Fruit fly (Drosophila melanogaster): ENCODE measurements around the gene CG3556.

The CG3556 gene

DNA sequence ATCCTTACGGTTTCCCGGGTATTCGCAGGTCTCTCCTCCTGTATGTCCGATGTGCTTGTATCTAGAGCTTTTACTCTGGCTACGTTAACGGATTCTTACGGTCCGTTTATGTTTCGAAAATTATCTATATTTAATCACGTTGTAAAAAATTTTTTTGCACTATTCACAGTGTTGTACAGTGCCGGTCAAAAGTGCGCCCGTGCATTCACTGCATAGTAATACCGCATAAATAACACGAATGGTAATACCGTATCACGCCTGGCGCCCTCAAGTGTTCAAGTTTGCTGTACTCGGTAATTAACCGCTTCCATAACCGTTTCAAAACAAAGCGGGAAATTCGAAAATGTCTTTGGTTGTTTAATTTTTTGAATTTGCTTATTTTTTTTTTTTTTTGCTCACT is 24.0 kb downstream of the CG3556 start, which contains the start of gene CG11444:
Gene CG11444 (minus strand): TSS at position 400 of the 400 bp plus-strand sequence.
- TF ChIP-seq CG8478 (optimal IDR thresholded peaks at IDR 0.05) (no peak), CTCF (optimal IDR thresholded peaks at IDR 0.05) (peak; percentile 95 to 97)

DNA sequence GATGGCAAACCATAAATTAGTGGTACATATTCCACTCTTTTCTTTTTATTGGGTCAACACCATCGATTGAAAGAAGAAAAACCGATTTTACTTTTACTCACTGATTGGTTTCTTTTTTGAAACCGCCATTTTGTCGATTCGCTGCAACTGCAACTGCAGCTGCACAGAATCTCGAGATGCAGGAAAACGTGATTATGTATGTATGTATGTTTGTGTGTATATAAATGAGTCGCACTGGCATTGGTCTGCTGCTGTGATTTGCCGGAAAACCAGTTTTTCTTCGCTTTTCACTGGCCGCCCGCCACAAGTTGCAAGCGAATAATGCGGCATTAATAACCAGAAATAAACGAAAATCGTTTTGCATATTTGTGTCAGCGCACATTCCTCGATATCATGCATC is 24.7 kb downstream of the CG3556 start:
- TF ChIP-seq CTCF (optimal IDR thresholded peaks at IDR 0.05), result no peak
- TF ChIP-seq CG8478 (optimal IDR thresholded peaks at IDR 0.05), result no peak

DNA sequence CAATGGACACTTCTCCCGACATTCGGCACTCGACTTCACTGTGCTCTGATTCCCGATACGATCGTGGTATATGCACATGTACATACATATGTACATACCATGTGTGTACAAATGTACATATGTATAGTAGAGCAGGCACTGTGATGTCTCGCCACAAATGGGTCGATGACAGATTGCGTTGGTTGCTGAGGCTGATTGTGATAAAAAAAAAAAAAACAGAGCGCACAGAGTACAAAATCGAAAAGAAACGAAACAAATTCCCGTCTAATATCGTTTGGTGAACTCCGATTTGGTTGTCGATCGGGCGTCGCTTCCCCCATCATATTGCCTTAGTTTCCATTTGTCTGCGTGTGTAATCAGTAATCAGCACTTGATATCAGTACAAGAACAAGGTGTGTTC is 25.8 kb downstream of the CG3556 start:
- TF ChIP-seq CG8478 (optimal IDR thresholded peaks at IDR 0.05), result no peak
- TF ChIP-seq CTCF (optimal IDR thresholded peaks at IDR 0.05), result no peak

DNA sequence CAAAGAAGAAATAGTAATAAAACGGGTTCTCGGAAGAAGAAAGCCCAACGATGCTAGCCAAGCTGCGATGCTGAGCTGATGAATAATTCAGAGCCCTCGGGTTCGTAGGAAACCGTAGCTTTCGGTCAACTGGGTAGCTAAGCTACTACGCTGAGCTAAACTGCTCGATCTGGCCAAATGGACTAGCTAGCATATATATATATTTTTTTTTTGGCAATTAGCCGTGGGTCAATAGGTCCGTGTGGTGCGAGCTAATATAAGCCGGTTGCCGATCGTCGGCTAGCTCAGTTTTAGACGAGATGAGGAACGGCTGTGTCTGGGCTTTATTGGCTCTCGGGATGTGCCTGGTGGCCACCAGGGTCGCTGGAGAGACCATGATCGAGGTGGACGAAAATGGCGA is 27.7 kb downstream of the CG3556 start, which contains the start of gene CG3546:
Gene CG3546 (plus strand): TSS at position 301 of the 400 bp plus-strand sequence.
- TF ChIP-seq CTCF (optimal IDR thresholded peaks at IDR 0.05) (no peak), CG8478 (optimal IDR thresholded peaks at IDR 0.05) (no peak)

DNA sequence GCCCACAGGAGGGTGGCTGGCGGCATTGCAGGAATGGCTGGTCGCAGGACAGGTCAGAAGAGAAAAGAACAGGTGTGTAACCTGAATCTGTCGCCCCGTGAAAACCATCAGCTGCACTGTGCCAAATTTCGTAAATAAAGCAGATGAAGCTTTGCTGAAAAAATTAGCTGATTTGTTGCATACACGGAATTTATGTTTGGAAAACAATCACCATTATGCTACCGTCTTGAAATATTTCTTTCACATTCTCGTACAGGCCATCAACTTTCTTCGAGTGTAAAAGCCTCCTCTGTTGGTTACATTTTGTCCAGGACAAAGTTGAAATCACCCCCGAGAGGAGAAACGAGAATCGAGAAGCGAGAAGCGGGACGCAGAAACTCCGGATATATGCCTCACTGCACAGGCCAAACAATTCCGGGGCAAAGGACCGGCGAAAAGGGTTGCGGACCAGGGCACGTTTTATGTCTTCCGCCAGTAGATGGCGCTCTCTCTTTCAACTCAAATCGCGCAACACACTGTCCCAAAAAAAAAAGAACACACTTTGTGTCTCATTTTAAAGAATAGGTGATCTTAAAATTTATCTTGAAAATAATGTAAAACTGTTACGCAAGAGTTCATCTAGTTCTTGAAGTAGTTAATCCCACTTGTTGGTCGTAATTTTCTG is 30.3 kb downstream of the CG3556 start:
- TF ChIP-seq CTCF (optimal IDR thresholded peaks at IDR 0.05) (peak; percentile 79), CG8478 (optimal IDR thresholded peaks at IDR 0.05) (no peak)

DNA sequence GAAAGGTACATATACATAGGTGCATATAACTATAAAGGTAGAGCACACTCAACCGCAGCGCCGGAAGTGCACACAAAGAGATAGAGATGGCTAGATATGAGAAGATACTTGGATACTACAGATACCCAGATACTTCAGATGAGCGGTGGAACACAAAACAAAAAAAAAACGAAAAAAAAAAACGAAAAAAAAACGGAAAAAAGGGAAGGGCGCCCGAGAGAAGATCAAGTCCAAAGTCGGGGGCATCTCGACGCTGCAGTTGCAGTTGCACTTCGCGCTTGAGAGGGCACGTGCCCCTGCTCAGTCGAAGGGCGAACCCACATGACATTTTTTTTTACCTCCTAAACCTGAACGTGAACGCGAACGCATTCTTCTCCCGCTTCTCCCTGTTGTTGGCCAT is 33.9 kb downstream of the CG3556 start:
- TF ChIP-seq CG8478 (optimal IDR thresholded peaks at IDR 0.05), result no peak
- no peak for TF ChIP-seq CTCF (optimal IDR thresholded peaks at IDR 0.05)

DNA sequence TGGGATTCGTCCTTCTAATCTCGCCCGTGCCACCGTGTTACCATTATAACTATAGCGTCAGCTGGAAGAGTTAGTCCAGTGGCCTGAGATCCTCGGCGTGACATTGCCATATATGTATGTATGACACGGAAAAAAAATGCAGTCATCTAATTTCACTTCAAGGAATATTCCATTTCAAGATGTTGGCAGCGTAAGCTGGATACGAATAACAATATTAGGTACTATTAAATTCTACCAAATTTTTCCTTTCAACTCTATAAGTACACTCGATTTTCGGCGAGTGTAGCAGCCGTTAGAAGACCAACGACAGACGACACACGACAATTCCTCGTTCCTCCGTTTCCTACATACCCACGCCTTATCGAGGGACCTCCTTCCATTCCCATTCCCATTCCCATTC is 34.9 kb downstream of the CG3556 start:
- TF ChIP-seq CG8478 (optimal IDR thresholded peaks at IDR 0.05), result no peak
- TF ChIP-seq CTCF (optimal IDR thresholded peaks at IDR 0.05), result no peak

DNA sequence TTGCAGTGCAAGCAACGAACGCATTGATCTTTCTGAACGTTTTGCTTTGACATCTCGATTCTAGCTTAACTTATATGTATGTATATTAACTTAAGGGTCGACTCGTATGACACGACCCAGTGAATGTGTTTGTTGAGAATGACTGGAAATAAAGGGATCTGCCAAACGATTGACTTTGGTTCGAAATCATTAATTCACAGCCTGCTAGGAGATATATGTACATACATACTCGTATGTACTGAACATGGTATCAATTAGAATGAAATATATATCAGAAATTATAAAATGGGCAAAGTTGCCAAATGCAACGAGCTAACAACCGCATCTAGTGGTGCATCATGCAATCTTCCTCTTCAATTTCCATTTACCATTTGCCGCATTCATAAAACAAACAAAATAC is 41.8 kb downstream of the CG3556 start, which contains the start of gene CG12684:
Gene CG12684 (minus strand): TSS at position 101 of the 400 bp plus-strand sequence.
- TF ChIP-seq CG8478 (optimal IDR thresholded peaks at IDR 0.05) (no peak), CTCF (optimal IDR thresholded peaks at IDR 0.05) (no peak)

DNA sequence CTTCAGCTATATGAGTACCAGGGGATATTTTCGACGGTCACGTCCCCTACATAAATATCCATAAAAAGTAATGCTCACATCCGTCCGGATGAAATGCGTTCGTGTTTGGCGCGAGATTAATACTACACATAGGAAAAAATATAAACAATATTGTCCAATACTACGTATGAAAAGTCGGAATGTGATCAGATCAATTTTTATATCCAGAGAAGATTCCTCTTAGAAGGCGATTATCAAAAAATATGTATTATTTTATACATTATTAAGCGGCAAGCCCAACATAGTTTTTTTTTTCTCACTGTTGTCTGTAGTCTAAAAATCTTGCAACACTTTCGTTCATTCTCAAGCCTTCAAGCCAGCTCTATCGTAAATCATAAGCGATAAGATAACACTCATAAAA is 43.9 kb downstream of the CG3556 start:
- no peak for TF ChIP-seq CG8478 (optimal IDR thresholded peaks at IDR 0.05)
- TF ChIP-seq CTCF (optimal IDR thresholded peaks at IDR 0.05), result no peak

DNA sequence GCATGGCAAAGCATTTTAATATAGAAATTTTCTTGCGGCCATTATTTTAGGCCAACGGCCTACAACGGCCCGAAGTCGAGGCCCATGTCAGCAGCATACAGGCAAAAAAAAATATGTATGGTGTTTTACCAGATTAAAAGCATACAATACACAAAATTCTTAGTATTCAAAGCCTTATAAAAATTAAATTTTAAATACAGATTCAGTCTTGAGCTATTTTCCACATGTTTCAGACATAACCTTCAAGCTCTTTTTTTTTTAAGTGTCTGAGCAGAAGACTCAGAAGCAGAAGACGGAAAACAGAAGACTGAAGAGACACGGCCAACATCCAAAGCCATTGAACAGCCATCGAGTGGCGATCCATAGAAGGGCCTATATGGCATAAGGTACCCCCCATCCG is 51.7 kb downstream of the CG3556 start:
- TF ChIP-seq CTCF (optimal IDR thresholded peaks at IDR 0.05), result no peak
- no peak for TF ChIP-seq CG8478 (optimal IDR thresholded peaks at IDR 0.05)

DNA sequence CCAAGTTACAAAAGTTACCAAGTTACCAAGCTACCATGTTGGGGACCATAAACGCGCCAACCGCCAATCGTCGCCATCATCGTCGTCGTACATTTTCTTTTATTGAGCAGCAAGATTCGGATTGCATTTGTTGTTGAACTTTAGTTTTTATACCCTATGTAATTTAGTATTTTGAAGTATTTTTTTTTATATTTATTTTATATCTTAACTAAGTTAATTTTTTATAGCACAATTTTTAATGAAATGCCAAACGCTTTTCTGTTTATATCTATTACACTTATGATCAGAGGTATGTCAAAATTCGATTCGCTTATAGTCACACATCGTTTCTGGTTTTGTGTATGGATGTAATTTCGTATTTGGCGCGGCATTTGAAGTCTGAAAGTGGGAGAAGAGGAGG is 52.4 kb downstream of the CG3556 start:
- no peak for TF ChIP-seq CG8478 (optimal IDR thresholded peaks at IDR 0.05)
- no peak for TF ChIP-seq CTCF (optimal IDR thresholded peaks at IDR 0.05)
